Fruit fly (Drosophila melanogaster) whole organism, adult: ENCODE data around the gene CG12229.

Source experiments
- CG11617 ChIP-seq: fragments of 200-800 bp; sonication (Bioruptor generic); optimal IDR thresholded peaks from 2 replicates; lab custom pipeline; 2017; ENCODE audit warnings: mild to moderate bottlenecking, missing biosample characterization, missing genetic modification reagents, missing genetic modification characterization
- CG12768 ChIP-seq: fragments of 200-800 bp; sonication (Bioruptor generic); optimal IDR thresholded peaks from 2 replicates; lab custom pipeline; 2017; ENCODE audit warnings: missing biosample characterization, missing genetic modification characterization, mild to moderate bottlenecking, moderate library complexity, missing genetic modification reagents
- CG14711 ChIP-seq: fragments of 200-800 bp; sonication (Bioruptor generic); optimal IDR thresholded peaks from 2 replicates; lab custom pipeline; 2018; ENCODE audit warnings: missing biosample characterization, mild to moderate bottlenecking, missing genetic modification characterization, moderate library complexity
- CG1620 ChIP-seq: fragments of 200-800 bp; sonication (Bioruptor generic); optimal IDR thresholded peaks from 2 replicates; lab custom pipeline; 2016; ENCODE audit warnings: missing biosample characterization, missing genetic modification characterization
- CG33017 ChIP-seq: fragments of 200-800 bp; sonication (Bioruptor generic); optimal IDR thresholded peaks from 2 replicates; lab custom pipeline; 2018; ENCODE audit warnings: missing biosample characterization, mild to moderate bottlenecking, missing genetic modification characterization, moderate library complexity
- Clk ChIP-seq: fragments of 200-800 bp; sonication (Bioruptor generic); optimal IDR thresholded peaks from 2 replicates; lab custom pipeline; 2017; ENCODE audit warnings: missing biosample characterization, missing genetic modification characterization
- Crg-1 ChIP-seq: fragments of 200-800 bp; sonication (Bioruptor generic); optimal IDR thresholded peaks from 2 replicates; lab custom pipeline; 2016; ENCODE audit warnings: missing biosample characterization, missing genetic modification characterization
- cnc ChIP-seq, 2 experiments: fragments of >200 bp; optimal IDR thresholded peaks; 2 replicates each; lab custom pipeline; 2017
- kay ChIP-seq: fragments of 200-800 bp; sonication (Bioruptor generic); peaks from one replicate; lab custom pipeline; 2016; ENCODE audit warnings: missing biosample characterization, missing genetic modification characterization, borderline replicate concordance
- pad ChIP-seq: fragments of 200-800 bp; sonication (Bioruptor generic); optimal IDR thresholded peaks from 3 replicates; lab custom pipeline; 2017; ENCODE audit warnings: missing biosample characterization, missing genetic modification characterization, mild to moderate bottlenecking, moderate library complexity, missing genetic modification reagents

dm6 chr3L:17436331-17436730, at the start of gene CG12229:
- TF ChIP-seq Crg-1 (GFP tag; lab: Kevin White, UChicago), result no peak
- TF ChIP-seq cnc (optimal IDR thresholded peaks at IDR 0.05; lab: Kevin White, UChicago), result no peak
- no peak for TF ChIP-seq CG11617 (GFP tag; lab: Kevin White, UChicago)
- TF ChIP-seq CG12768 (GFP tag; lab: Kevin White, UChicago), result no peak
- no peak for TF ChIP-seq CG14711
- no peak for TF ChIP-seq Clk (GFP tag; lab: Kevin White, UChicago)
- TF ChIP-seq kay (GFP tag; lab: Kevin White, UChicago), result no peak
- no peak for TF ChIP-seq CG1620 (GFP tag; lab: Kevin White, UChicago)
- TF ChIP-seq CG33017 (tag; lab: Kevin White, UChicago), result no peak
- no peak for TF ChIP-seq pad (GFP tag; lab: Kevin White, UChicago)
